Worm (Caenorhabditis elegans): Measurements from ENCODE around the gene tbc-12.
A peak's percentile ranks its signal among the peaks of the same experiment; 100 is the strongest.

tbc-12 gene

ce11 chrX:2483078-2483477 lies 49.2 kb downstream of the tbc-12 start, which contains the start of gene K02E10.4:
Gene K02E10.4, plus strand, starts transcription at chrX:2483263.
- TF ChIP-seq Y75B8A.6 (GFP tag; IDR thresholded peaks at IDR 0.05) (no peak), ceh-82 (tag; optimal IDR thresholded peaks at IDR 0.05) (no peak), daf-19 (GFP tag; conservative IDR thresholded peaks at IDR 0.05) (no peak), nhr-42 (GFP tag; IDR thresholded peaks at IDR 0.05) (no peak), ZK546.5 (tag; optimal IDR thresholded peaks at IDR 0.05) (no peak), aly-2 (tag; optimal IDR thresholded peaks at IDR 0.05) (no peak), pha-4 (GFP tag; IDR thresholded peaks at IDR 0.05) (no peak), pha-4 (tag; optimal IDR thresholded peaks at IDR 0.05) (no peak), nhr-28 (tag; optimal IDR thresholded peaks at IDR 0.05) (no peak), nhr-111 (GFP tag; optimal IDR thresholded peaks at IDR 0.05) (no peak), lsy-2 (tag; optimal IDR thresholded peaks at IDR 0.05) (no peak)

- TF ChIP-seq dve-1 (tag; optimal IDR thresholded peaks at IDR 0.05; ENCODE audit: insufficient read depth) (peak; percentile 29), D1046.2 (GFP tag; IDR thresholded peaks at IDR 0.05) (no peak), daf-16 (GFP tag; optimal IDR thresholded peaks at IDR 0.05) (no peak), daf-16 (tag; optimal IDR thresholded peaks at IDR 0.05) (peak; percentile 66), cey-2 (tag; optimal IDR thresholded peaks at IDR 0.05; ENCODE audit: borderline replicate concordance, insufficient read depth) (no peak), nhr-6 (tag; optimal IDR thresholded peaks at IDR 0.05) (peak; percentile 64), dmd-6 (GFP tag; IDR thresholded peaks at IDR 0.05) (0 out of 2 replicates have a peak, but pooled peaks have one; percentile 10), hlh-11 (tag; optimal IDR thresholded peaks at IDR 0.05) (peak; percentile 39), pha-4 (GFP tag; IDR thresholded peaks at IDR 0.05) (no peak), pha-4 (tag; optimal IDR thresholded peaks at IDR 0.05) (peak; percentile 53), aha-1 (tag) (peak; percentile 75), duxl-1 (tag; optimal IDR thresholded peaks at IDR 0.05; ENCODE audit: poor library complexity) (no peak), lim-7 (GFP tag; IDR thresholded peaks at IDR 0.05) (no peak), pqm-1 (tag; optimal IDR thresholded peaks at IDR 0.05) (peak; percentile 5), hlh-30 (tag; optimal IDR thresholded peaks at IDR 0.05; ENCODE audit: insufficient read depth) (peak; percentile 42)
Observed at ce11 chrX:2482622-2483021, 49.6 kb downstream of the tbc-12 start, which contains the start of gene K02E10.6. Gene K02E10.6, minus strand, starts transcription at chrX:2482770.

ce11 chrX:2478823-2479222 lies 53.4 kb downstream of the tbc-12 start, which contains the start of gene K02E10.5:
Gene K02E10.5, minus strand, starts transcription at chrX:2478923.
- TF ChIP-seq egl-27 (tag; optimal IDR thresholded peaks at IDR 0.05) (no peak), mdl-1 (tag; optimal IDR thresholded peaks at IDR 0.05) (no peak), nhr-6 (tag; optimal IDR thresholded peaks at IDR 0.05) (no peak), nhr-102 (tag; optimal IDR thresholded peaks at IDR 0.05) (no peak), nhr-76 (tag; optimal IDR thresholded peaks at IDR 0.05) (no peak), F44E2.7 (GFP tag; IDR thresholded peaks at IDR 0.05) (no peak), pha-4 (GFP tag; IDR thresholded peaks at IDR 0.05) (no peak), pha-4 (tag; optimal IDR thresholded peaks at IDR 0.05) (no peak), arid-1 (GFP tag; conservative IDR thresholded peaks at IDR 0.05) (no peak), nhr-25 (tag; optimal IDR thresholded peaks at IDR 0.05; ENCODE audit: borderline replicate concordance, insufficient read depth) (no peak), cey-2 (tag; optimal IDR thresholded peaks at IDR 0.05; ENCODE audit: borderline replicate concordance, insufficient read depth) (no peak), fkh-10 (GFP tag; optimal IDR thresholded peaks at IDR 0.05) (no peak), dmd-6 (GFP tag; IDR thresholded peaks at IDR 0.05) (no peak), ceh-82 (tag; optimal IDR thresholded peaks at IDR 0.05) (no peak), gei-8 (GFP tag; optimal IDR thresholded peaks at IDR 0.05) (no peak), snpc-1.2 (GFP tag; IDR thresholded peaks at IDR 0.05) (no peak), zip-11 (GFP tag; IDR thresholded peaks at IDR 0.05) (no peak), spr-3 (GFP tag; optimal IDR thresholded peaks at IDR 0.05) (no peak), zfp-3 (GFP tag; conservative IDR thresholded peaks at IDR 0.05) (no peak), ZK546.5 (tag; optimal IDR thresholded peaks at IDR 0.05) (no peak)
